Fruit fly (Drosophila melanogaster) Kc167 (cell line): ENCODE results near the gene CG34454.

Experiments
- Myc ChIP-seq: fragments of >200 bp; optimal IDR thresholded peaks from 2 replicates; lab custom pipeline; 2017; ENCODE audit warnings: missing external identifiers
- ttk ChIP-seq: sonication (Bioruptor generic); optimal IDR thresholded peaks from 2 replicates; lab custom pipeline; 2017; ENCODE audit warnings: missing external identifiers

dm6 chr3L:263500-264377 is 31.6 kb upstream of the CG34454 start:
- TF ChIP-seq Myc: no peak
- no peak for TF ChIP-seq ttk
